Worm (Caenorhabditis elegans) whole organism, L3 larva: ENCODE measurements around the gene R02F2.1.

Experiments used
- R02D3.7 ChIP-seq: fragments of 150-350 bp; optimal IDR thresholded peaks from 2 replicates; lab custom pipeline; 2014; ENCODE audit warnings: missing biosample characterization, missing genetic modification characterization
- ZK546.5 ChIP-seq: sonication (generic microtip); optimal IDR thresholded peaks from 2 replicates; lab custom pipeline; 2017; ENCODE audit warnings: missing biosample characterization, missing genetic modification characterization
- aly-2 ChIP-seq: fragments of 150-350 bp; optimal IDR thresholded peaks from 2 replicates; lab custom pipeline; 2014; ENCODE audit warnings: missing biosample characterization, missing genetic modification characterization
- ama-1 ChIP-seq: fragments of 150-350 bp; optimal IDR thresholded peaks from 2 replicates; lab custom pipeline; 2018
- ceh-16 ChIP-seq: sonication (generic microtip); optimal IDR thresholded peaks from 2 replicates; lab custom pipeline; 2017; ENCODE audit warnings: missing biosample characterization, missing genetic modification characterization
- ceh-28 ChIP-seq: fragments of 150-350 bp; optimal IDR thresholded peaks from 2 replicates; lab custom pipeline; 2014; ENCODE audit warnings: missing biosample characterization, missing genetic modification reagents, missing genetic modification characterization
- ceh-82 ChIP-seq: fragments of 150-350 bp; optimal IDR thresholded peaks from 2 replicates; lab custom pipeline; 2014; ENCODE audit warnings: missing biosample characterization, missing genetic modification characterization
- ceh-9 ChIP-seq: sonication (generic microtip); optimal IDR thresholded peaks from 2 replicates; lab custom pipeline; 2018; ENCODE audit warnings: missing biosample characterization, missing genetic modification characterization
- daf-12 ChIP-seq: fragments of 150-350 bp; optimal IDR thresholded peaks from 2 replicates; lab custom pipeline; 2014; ENCODE audit warnings: missing biosample characterization, missing genetic modification reagents, missing genetic modification characterization
- egl-27 ChIP-seq: sonication (generic microtip); optimal IDR thresholded peaks from 4 replicates; lab custom pipeline; 2017; ENCODE audit warnings: missing biosample characterization, missing genetic modification reagents, missing genetic modification characterization
- egl-5 ChIP-seq: fragments of 150-350 bp; optimal IDR thresholded peaks from 2 replicates; lab custom pipeline; 2017; ENCODE audit warnings: missing biosample characterization, missing genetic modification reagents, missing genetic modification characterization, inconsistent platforms
- elt-1 ChIP-seq: fragments of 150-350 bp; optimal IDR thresholded peaks from 2 replicates; lab custom pipeline; 2014; ENCODE audit warnings: missing biosample characterization, missing genetic modification characterization
- elt-2 ChIP-seq: sonication (generic microtip); optimal IDR thresholded peaks from 2 replicates; lab custom pipeline; 2016; ENCODE audit warnings: missing genetic modification reagents, mild to moderate bottlenecking, missing genetic modification characterization, missing compliant biosample characterization
- elt-3 ChIP-seq, 3 experiments: fragments of 150-350 bp in 1 of 3; sonication (generic microtip) in 2 of 3; optimal IDR thresholded peaks; 2 replicates in 2 of 3; 4 replicates in 1 of 3; lab custom pipeline; 2014 to 2017; ENCODE audit warnings: missing biosample characterization in 3 of 3, missing genetic modification characterization in 3 of 3
- eor-1 ChIP-seq, 2 experiments: fragments of 150-350 bp; optimal IDR thresholded peaks; 2 replicates each; lab custom pipeline; 2014 to 2018; ENCODE audit warnings: missing biosample characterization in 2 of 2, missing genetic modification characterization in 2 of 2
- fkh-10 ChIP-seq: sonication (generic microtip); optimal IDR thresholded peaks from 2 replicates; lab custom pipeline; 2017; ENCODE audit warnings: missing biosample characterization, missing genetic modification reagents, missing genetic modification characterization
- fkh-2 ChIP-seq: fragments of 150-350 bp; optimal IDR thresholded peaks from 2 replicates; lab custom pipeline; 2014; ENCODE audit warnings: missing biosample characterization, missing genetic modification reagents, missing genetic modification characterization
- fos-1 ChIP-seq: fragments of 150-350 bp; optimal IDR thresholded peaks from 2 replicates; lab custom pipeline; 2014; ENCODE audit warnings: missing biosample characterization, missing genetic modification characterization
- hmg-11 ChIP-seq: sonication (generic microtip); optimal IDR thresholded peaks from 2 replicates; lab custom pipeline; 2016; ENCODE audit warnings: missing genetic modification characterization, missing compliant biosample characterization
- jun-1 ChIP-seq: fragments of 150-350 bp; optimal IDR thresholded peaks from 2 replicates; lab custom pipeline; 2014; ENCODE audit warnings: missing biosample characterization, missing genetic modification reagents, missing genetic modification characterization
- lin-15B ChIP-seq: fragments of 150-350 bp; optimal IDR thresholded peaks from 2 replicates; lab custom pipeline; 2014; ENCODE audit warnings: missing biosample characterization, missing genetic modification characterization
- lin-39 ChIP-seq: fragments of 150-350 bp; optimal IDR thresholded peaks from 2 replicates; lab custom pipeline; 2018; ENCODE audit warnings: missing biosample characterization, missing genetic modification reagents, missing genetic modification characterization
- lsy-12 ChIP-seq: sonication (generic microtip); optimal IDR thresholded peaks from 2 replicates; lab custom pipeline; 2016; ENCODE audit warnings: mild to moderate bottlenecking, missing genetic modification characterization, missing compliant biosample characterization
- mdl-1 ChIP-seq: fragments of 150-350 bp; optimal IDR thresholded peaks from 2 replicates; lab custom pipeline; 2014; ENCODE audit warnings: missing biosample characterization, missing genetic modification characterization
- mml-1 ChIP-seq: fragments of 150-350 bp; sonication (generic microtip); optimal IDR thresholded peaks from 3 replicates; lab custom pipeline; 2014; ENCODE audit warnings: missing biosample characterization, missing genetic modification characterization
- nfya-1 ChIP-seq: sonication (generic microtip); optimal IDR thresholded peaks from 2 replicates; lab custom pipeline; 2017; ENCODE audit warnings: missing genetic modification characterization, mild to moderate bottlenecking, missing compliant biosample characterization, antibody characterized with exemption, moderate library complexity; ENCODE audit not compliant: insufficient read depth
- nhr-11 ChIP-seq: fragments of 150-350 bp; optimal IDR thresholded peaks from 2 replicates; lab custom pipeline; 2014; ENCODE audit warnings: missing biosample characterization, missing genetic modification characterization
- nhr-12 ChIP-seq: fragments of 150-350 bp; optimal IDR thresholded peaks from 2 replicates; lab custom pipeline; 2014; ENCODE audit warnings: missing biosample characterization, missing genetic modification characterization
- nhr-23 ChIP-seq: fragments of 150-350 bp; optimal IDR thresholded peaks from 2 replicates; lab custom pipeline; 2014; ENCODE audit warnings: missing biosample characterization, missing genetic modification reagents, missing genetic modification characterization
- nhr-237 ChIP-seq: fragments of 150-350 bp; optimal IDR thresholded peaks from 2 replicates; lab custom pipeline; 2014; ENCODE audit warnings: missing biosample characterization, missing genetic modification characterization
- nhr-25 ChIP-seq: sonication (generic microtip); optimal IDR thresholded peaks from 2 replicates; lab custom pipeline; 2017; ENCODE audit warnings: missing biosample characterization, missing genetic modification characterization
- nhr-28 ChIP-seq: fragments of 150-350 bp; optimal IDR thresholded peaks from 2 replicates; lab custom pipeline; 2014; ENCODE audit warnings: missing biosample characterization, missing genetic modification characterization
- nhr-43 ChIP-seq: sonication (generic microtip); optimal IDR thresholded peaks from 2 replicates; lab custom pipeline; 2016; ENCODE audit warnings: mild to moderate bottlenecking, missing genetic modification characterization, missing compliant biosample characterization; ENCODE audit not compliant: poor library complexity, severe bottlenecking
- nhr-67 ChIP-seq: fragments of 150-350 bp; optimal IDR thresholded peaks from 2 replicates; lab custom pipeline; 2014; ENCODE audit warnings: missing biosample characterization, missing genetic modification characterization
- nhr-76 ChIP-seq: fragments of 150-350 bp; sonication (generic microtip); optimal IDR thresholded peaks from 5 replicates; lab custom pipeline; 2014; ENCODE audit warnings: missing biosample characterization, missing genetic modification characterization
- nhr-77 ChIP-seq: fragments of 150-350 bp; optimal IDR thresholded peaks from 2 replicates; lab custom pipeline; 2014; ENCODE audit warnings: missing biosample characterization, missing genetic modification characterization
- pha-4 ChIP-seq: fragments of 150-350 bp; optimal IDR thresholded peaks from 2 replicates; lab custom pipeline; 2014; ENCODE audit warnings: missing biosample characterization, missing genetic modification reagents, missing genetic modification characterization
- pqm-1 ChIP-seq: fragments of 150-350 bp; optimal IDR thresholded peaks from 2 replicates; lab custom pipeline; 2017; ENCODE audit warnings: missing biosample characterization, missing genetic modification characterization, inconsistent platforms
- sea-2 ChIP-seq: fragments of 150-350 bp; sonication (generic microtip); optimal IDR thresholded peaks from 4 replicates; lab custom pipeline; 2014; ENCODE audit warnings: missing biosample characterization, missing genetic modification reagents, missing genetic modification characterization
- skn-1 ChIP-seq: fragments of 150-350 bp; optimal IDR thresholded peaks from 2 replicates; lab custom pipeline; 2014; ENCODE audit warnings: missing biosample characterization, missing genetic modification characterization
- snpc-4 ChIP-seq: fragments of 150-350 bp; optimal IDR thresholded peaks from 2 replicates; lab custom pipeline; 2014; ENCODE audit warnings: missing biosample characterization, missing genetic modification characterization
- tbx-2 ChIP-seq: sonication (generic microtip); optimal IDR thresholded peaks from 2 replicates; lab custom pipeline; 2016; ENCODE audit warnings: mild to moderate bottlenecking, missing genetic modification characterization, missing compliant biosample characterization
- unc-39 ChIP-seq: sonication (generic microtip); optimal IDR thresholded peaks from 4 replicates; lab custom pipeline; 2017; ENCODE audit warnings: missing biosample characterization, missing genetic modification characterization
- unc-62 ChIP-seq: fragments of 150-350 bp; sonication (generic microtip); optimal IDR thresholded peaks from 4 replicates; lab custom pipeline; 2014; ENCODE audit warnings: missing biosample characterization, missing genetic modification reagents, missing genetic modification characterization
- zag-1 ChIP-seq: fragments of 150-350 bp; optimal IDR thresholded peaks from 2 replicates; lab custom pipeline; 2014; ENCODE audit warnings: missing biosample characterization, missing genetic modification characterization
- ztf-11 ChIP-seq: fragments of 150-350 bp; optimal IDR thresholded peaks from 2 replicates; lab custom pipeline; 2014; ENCODE audit warnings: missing biosample characterization, missing genetic modification characterization
- ztf-4 ChIP-seq: fragments of 150-350 bp; optimal IDR thresholded peaks from 2 replicates; lab custom pipeline; 2014; ENCODE audit warnings: missing biosample characterization, missing genetic modification characterization

R02F2.1 gene

ce11 chrIII:5552072-5552667 is 50.5 kb downstream of the R02F2.1 start, which contains the start of gene F09F7.6:
Gene F09F7.6 (minus strand): TSS chrIII:5552135.
- no peak for TF ChIP-seq ceh-82 (tag; lab: Kevin White, UChicago)
- no peak for TF ChIP-seq zag-1
- TF ChIP-seq fkh-10, result no peak
- TF ChIP-seq fkh-2, result no peak
- no peak for TF ChIP-seq hmg-11 (tag; lab: Kevin White, UChicago)
- peak; percentile 81 for TF ChIP-seq elt-2 (tag; lab: Kevin White, UChicago)
- TF ChIP-seq nhr-77 (tag; lab: Kevin White, UChicago), result no peak
- no peak for TF ChIP-seq nhr-11 (tag; lab: Kevin White, UChicago)
- TF ChIP-seq unc-39 (tag; lab: Kevin White, UChicago), result no peak
- no peak for TF ChIP-seq unc-62 (GFP tag; lab: Kevin White, UChicago)
- TF ChIP-seq fos-1, result no peak
- peak; percentile 44 for TF ChIP-seq jun-1 (tag; lab: Kevin White, UChicago)
- no peak for TF ChIP-seq skn-1 (tag; lab: Kevin White, UChicago)
- no peak for TF ChIP-seq elt-3 (tag; optimal IDR thresholded peaks at IDR 0.05; lab: Kevin White, UChicago)
- TF ChIP-seq snpc-4, result no peak
- TF ChIP-seq nhr-28 (tag; lab: Kevin White, UChicago), result no peak
- TF ChIP-seq ztf-4 (tag; lab: Kevin White, UChicago), result no peak
- TF ChIP-seq nfya-1, result peak; percentile 53
- TF ChIP-seq tbx-2 (tag; lab: Kevin White, UChicago), result no peak
- TF ChIP-seq egl-5 (tag; lab: Kevin White, UChicago), result peak; percentile 37
- no peak for TF ChIP-seq ztf-11 (tag; lab: Kevin White, UChicago)
- TF ChIP-seq nhr-76 (tag; lab: Kevin White, UChicago), result no peak
- peak; percentile 35 for TF ChIP-seq mdl-1
- TF ChIP-seq mml-1 (tag; lab: Kevin White, UChicago), result no peak
- no peak for TF ChIP-seq nhr-12
- TF ChIP-seq nhr-237 (tag; lab: Kevin White, UChicago), result no peak
- no peak for TF ChIP-seq egl-27 (tag; lab: Kevin White, UChicago)
- no peak for TF ChIP-seq lsy-12 (tag; lab: Kevin White, UChicago)
- no peak for TF ChIP-seq ZK546.5 (tag; lab: Kevin White, UChicago)
- peak; percentile 92 for TF ChIP-seq pqm-1 (tag; lab: Kevin White, UChicago)
- no peak for TF ChIP-seq lin-15B (tag; lab: Kevin White, UChicago)
- peak; percentile 27 for TF ChIP-seq ceh-28 (tag; lab: Kevin White, UChicago)
- TF ChIP-seq nhr-43 (tag; lab: Kevin White, UChicago), result peak; percentile 78
- TF ChIP-seq pha-4, result peak; percentile 85
- peak; percentile 58 for TF ChIP-seq nhr-23 (tag; lab: Kevin White, UChicago)
- peak; percentile 75 for TF ChIP-seq nhr-25 (tag; lab: Kevin White, UChicago)
- peak; percentile 8 for TF ChIP-seq R02D3.7
- no peak for TF ChIP-seq ceh-16
- peak; percentile 95 for TF ChIP-seq elt-1 (tag; lab: Kevin White, UChicago)
- no peak for TF ChIP-seq aly-2
- peak; percentile 47 for TF ChIP-seq lin-39 (tag; lab: Kevin White, UChicago)
- no peak for TF ChIP-seq nhr-67
- no peak for TF ChIP-seq ceh-9 (tag; lab: Kevin White, UChicago)
- peak; percentile 87 for TF ChIP-seq ama-1
- TF ChIP-seq eor-1 (tag; optimal IDR thresholded peaks at IDR 0.05; lab: Kevin White, UChicago), result no peak
- no peak for TF ChIP-seq sea-2 (GFP tag; lab: Kevin White, UChicago)
- no peak for TF ChIP-seq daf-12 (tag; lab: Kevin White, UChicago)
- TF ChIP-seq, all 47 proteins: peak for 15
